Worm (Caenorhabditis elegans) whole organism, young adult: ENCODE measurements around the gene cyn-4.
A peak's percentile ranks its signal among the peaks of the same experiment; 100 is the strongest.

Experiments
- B0336.3 ChIP-seq: fragments of 200-800 bp; sonication (Bioruptor generic); IDR thresholded peaks from 2 replicates; pipeline ENCODE4 v1.3.6; 2022; ENCODE audit warnings: missing genetic modification characterization, missing compliant biosample characterization
- C17E4.6 ChIP-seq: fragments of 200-800 bp; sonication (Bioruptor generic); IDR thresholded peaks from 2 replicates; pipeline ENCODE4 v1.3.6; 2022; ENCODE audit warnings: missing genetic modification reagents, missing genetic modification characterization, missing compliant biosample characterization
- F10E7.11 ChIP-seq: sonication (generic microtip); optimal IDR thresholded peaks from 2 replicates; lab custom pipeline; 2017; ENCODE audit warnings: mild to moderate bottlenecking, missing genetic modification characterization, moderate library complexity, missing compliant biosample characterization
- F22D6.2 ChIP-seq: sonication (generic microtip); optimal IDR thresholded peaks from 2 replicates; lab custom pipeline; 2016; ENCODE audit warnings: mild to moderate bottlenecking, missing genetic modification characterization, missing compliant biosample characterization
- F33H1.4 ChIP-seq: fragments of 200-800 bp; sonication (Bioruptor generic); IDR thresholded peaks from 2 replicates; pipeline ENCODE4 v1.3.6; 2022; ENCODE audit warnings: missing genetic modification reagents, missing genetic modification characterization, missing compliant biosample characterization
- F55B11.4 ChIP-seq: sonication (generic microtip); optimal IDR thresholded peaks from 2 replicates; lab custom pipeline; 2016; ENCODE audit warnings: missing compliant biosample characterization, missing genetic modification characterization, borderline replicate concordance; ENCODE audit not compliant: insufficient read depth
- F57A8.1 ChIP-seq: fragments of 200-800 bp; sonication (Bioruptor generic); optimal IDR thresholded peaks from 2 replicates; lab custom pipeline; 2018; ENCODE audit warnings: mild to moderate bottlenecking, missing genetic modification characterization, moderate library complexity, missing compliant biosample characterization
- F57C9.4 ChIP-seq: sonication (generic microtip); optimal IDR thresholded peaks from 2 replicates; lab custom pipeline; 2017; ENCODE audit warnings: mild to moderate bottlenecking, missing genetic modification characterization, missing compliant biosample characterization
- T07F8.4 ChIP-seq: sonication (generic microtip); optimal IDR thresholded peaks from 2 replicates; lab custom pipeline; 2016; ENCODE audit warnings: mild to moderate bottlenecking, missing genetic modification characterization, moderate library complexity, missing compliant biosample characterization
- Y67H2A.10 ChIP-seq: fragments of 200-800 bp; sonication (Bioruptor generic); conservative IDR thresholded peaks from 2 replicates; pipeline ENCODE4 v1.3.6; 2022; ENCODE audit warnings: missing genetic modification reagents, missing genetic modification characterization, missing compliant biosample characterization
- Y95B8A.8 ChIP-seq: fragments of 200-800 bp; sonication (Bioruptor generic); IDR thresholded peaks from 2 replicates; pipeline ENCODE4 v1.3.6; 2022; ENCODE audit warnings: missing genetic modification reagents, missing genetic modification characterization, missing compliant biosample characterization
- akir-1 ChIP-seq: fragments of 200-800 bp; sonication (Bioruptor generic); optimal IDR thresholded peaks from 2 replicates; lab custom pipeline; 2018; ENCODE audit warnings: mild to moderate bottlenecking, missing genetic modification characterization, moderate library complexity, missing compliant biosample characterization
- bed-1 ChIP-seq: fragments of 200-800 bp; sonication (Bioruptor generic); IDR thresholded peaks from 2 replicates; pipeline ENCODE4 v1.3.6; 2022; ENCODE audit warnings: missing genetic modification reagents, missing genetic modification characterization, missing compliant biosample characterization
- bed-2 ChIP-seq: fragments of 200-800 bp; sonication (Bioruptor generic); IDR thresholded peaks from 2 replicates; pipeline ENCODE4 v1.3.6; 2022; ENCODE audit warnings: missing genetic modification reagents, missing genetic modification characterization, missing compliant biosample characterization
- ceh-27 ChIP-seq: fragments of 200-800 bp; sonication (Bioruptor generic); optimal IDR thresholded peaks from 2 replicates; lab custom pipeline; 2018; ENCODE audit warnings: mild to moderate bottlenecking, missing genetic modification characterization, moderate library complexity, missing compliant biosample characterization
- ceh-40 ChIP-seq: fragments of 200-800 bp; sonication (Bioruptor generic); IDR thresholded peaks from 2 replicates; pipeline ENCODE4 v1.3.6; 2022; ENCODE audit warnings: missing genetic modification characterization, missing compliant biosample characterization
- ceh-79 ChIP-seq: sonication (generic microtip); optimal IDR thresholded peaks from 2 replicates; lab custom pipeline; 2017; ENCODE audit warnings: mild to moderate bottlenecking, missing genetic modification characterization, missing compliant biosample characterization
- chd-7 ChIP-seq: sonication (generic microtip); optimal IDR thresholded peaks from 2 replicates; lab custom pipeline; 2016; ENCODE audit warnings: mild to moderate bottlenecking, missing genetic modification characterization, moderate library complexity, missing compliant biosample characterization
- fkh-3 ChIP-seq: sonication (generic microtip); optimal IDR thresholded peaks from 2 replicates; lab custom pipeline; 2016; ENCODE audit warnings: mild to moderate bottlenecking, missing genetic modification characterization, missing compliant biosample characterization
- hlh-12 ChIP-seq: sonication (generic microtip); optimal IDR thresholded peaks from 2 replicates; lab custom pipeline; 2016; ENCODE audit warnings: missing genetic modification characterization, missing compliant biosample characterization
- hmg-1.2 ChIP-seq: fragments of 200-800 bp; sonication (Bioruptor generic); IDR thresholded peaks from 2 replicates; pipeline ENCODE4 v1.3.6; 2022; ENCODE audit warnings: missing genetic modification reagents, missing genetic modification characterization, missing compliant biosample characterization
- hmg-20 ChIP-seq: fragments of 200-800 bp; sonication (Bioruptor generic); IDR thresholded peaks from 2 replicates; pipeline ENCODE4 v1.3.6; 2022; ENCODE audit warnings: missing genetic modification reagents, missing genetic modification characterization, missing compliant biosample characterization
- hsf-1 ChIP-seq: fragments of 200-800 bp; sonication (Bioruptor generic); IDR thresholded peaks from 2 replicates; pipeline ENCODE4 v1.3.6; 2022; ENCODE audit warnings: missing genetic modification reagents, missing genetic modification characterization, missing compliant biosample characterization
- lag-1 ChIP-seq: fragments of 200-800 bp; sonication (Bioruptor generic); IDR thresholded peaks from 2 replicates; pipeline ENCODE4 v1.3.6; 2022; ENCODE audit warnings: missing genetic modification reagents, missing genetic modification characterization, missing compliant biosample characterization
- let-607 ChIP-seq, 2 experiments: fragments of 200-800 bp in 1 of 2; sonication (Bioruptor generic) in 1 of 2; sonication (generic microtip) in 1 of 2; optimal IDR thresholded peaks; 2 replicates each; lab custom pipeline; 2016 to 2018; ENCODE audit warnings: mild to moderate bottlenecking in 2 of 2, missing compliant biosample characterization in 2 of 2, missing genetic modification characterization in 2 of 2, moderate library complexity in 2 of 2, missing genotype in 1 of 2
- lin-40 ChIP-seq: sonication (generic microtip); optimal IDR thresholded peaks from 2 replicates; lab custom pipeline; 2016; ENCODE audit warnings: missing genetic modification characterization, mild to moderate bottlenecking, missing compliant biosample characterization, missing genotype, missing genetic modification reagents
- lin-54 ChIP-seq: fragments of 200-800 bp; sonication (Bioruptor generic); optimal IDR thresholded peaks from 2 replicates; lab custom pipeline; 2018; ENCODE audit warnings: mild to moderate bottlenecking, missing genetic modification characterization, missing compliant biosample characterization
- lir-1 ChIP-seq: fragments of 200-800 bp; sonication (Bioruptor generic); conservative IDR thresholded peaks from 2 replicates; pipeline ENCODE4 v1.3.6; 2022; ENCODE audit warnings: missing genetic modification reagents, missing genetic modification characterization, missing compliant biosample characterization
- madf-10 ChIP-seq: sonication (generic microtip); optimal IDR thresholded peaks from 2 replicates; lab custom pipeline; 2016; ENCODE audit warnings: mild to moderate bottlenecking, missing genetic modification characterization, missing compliant biosample characterization
- madf-6 ChIP-seq: fragments of 200-800 bp; sonication (Bioruptor generic); IDR thresholded peaks from 2 replicates; pipeline ENCODE4 v1.3.6; 2022; ENCODE audit warnings: missing genetic modification reagents, missing genetic modification characterization, missing compliant biosample characterization
- madf-8 ChIP-seq: fragments of 200-800 bp; sonication (Bioruptor generic); conservative IDR thresholded peaks from 2 replicates; pipeline ENCODE4 v1.3.6; 2022; ENCODE audit warnings: missing genetic modification reagents, missing genetic modification characterization, missing compliant biosample characterization
- nhr-120 ChIP-seq: fragments of 200-800 bp; sonication (Bioruptor generic); IDR thresholded peaks from 2 replicates; pipeline ENCODE4 v1.3.6; 2022; ENCODE audit warnings: missing genetic modification characterization, missing compliant biosample characterization
- nhr-27 ChIP-seq: fragments of 200-800 bp; sonication (Bioruptor generic); optimal IDR thresholded peaks from 2 replicates; lab custom pipeline; 2018; ENCODE audit warnings: mild to moderate bottlenecking, missing genetic modification characterization, moderate library complexity, missing compliant biosample characterization
- nhr-80 ChIP-seq: sonication (generic microtip); optimal IDR thresholded peaks from 2 replicates; lab custom pipeline; 2016; ENCODE audit warnings: missing genetic modification characterization, missing compliant biosample characterization
- rcor-1 ChIP-seq: fragments of 200-800 bp; sonication (Bioruptor generic); IDR thresholded peaks from 2 replicates; pipeline ENCODE4 v1.3.6; 2022; ENCODE audit warnings: missing genetic modification reagents, missing genetic modification characterization, missing compliant biosample characterization
- repo-1 ChIP-seq: sonication (generic microtip); optimal IDR thresholded peaks from 2 replicates; lab custom pipeline; 2017; ENCODE audit warnings: mild to moderate bottlenecking, missing genetic modification characterization, missing compliant biosample characterization
- sea-2 ChIP-seq: fragments of 200-800 bp; sonication (Bioruptor generic); IDR thresholded peaks from 2 replicates; pipeline ENCODE4 v1.3.6; 2022; ENCODE audit warnings: missing genetic modification characterization, missing compliant biosample characterization
- snpc-3.4 ChIP-seq: sonication (generic microtip); optimal IDR thresholded peaks from 2 replicates; lab custom pipeline; 2017; ENCODE audit warnings: missing genetic modification characterization, mild to moderate bottlenecking, missing compliant biosample characterization, antibody characterized with exemption, moderate library complexity, missing genotype, missing genetic modification reagents
- snpc-4 ChIP-seq, 5 experiments: fragments of 150-350 bp in 1 of 5; sonication (generic microtip) in 4 of 5; optimal IDR thresholded peaks; 2 replicates each; lab custom pipeline; 2014 to 2018; ENCODE audit warnings: missing genetic modification characterization in 5 of 5, missing biosample characterization in 3 of 5, antibody characterized with exemption in 2 of 5, mild to moderate bottlenecking in 2 of 5, missing compliant biosample characterization in 2 of 5, missing genotype in 2 of 5, moderate library complexity in 2 of 5, missing genetic modification reagents in 1 of 5
- somi-1 ChIP-seq: fragments of 200-800 bp; sonication (Bioruptor generic); optimal IDR thresholded peaks from 2 replicates; lab custom pipeline; 2018; ENCODE audit warnings: mild to moderate bottlenecking, missing genetic modification characterization, missing compliant biosample characterization
- sptf-2 ChIP-seq: fragments of 200-800 bp; sonication (Bioruptor generic); optimal IDR thresholded peaks from 2 replicates; lab custom pipeline; 2018; ENCODE audit warnings: mild to moderate bottlenecking, missing genetic modification characterization, missing compliant biosample characterization
- unc-130 ChIP-seq: sonication (generic microtip); optimal IDR thresholded peaks from 2 replicates; lab custom pipeline; 2016; ENCODE audit warnings: missing genetic modification reagents, missing genetic modification characterization, missing compliant biosample characterization
- zim-3 ChIP-seq: sonication (generic microtip); optimal IDR thresholded peaks from 2 replicates; lab custom pipeline; 2017; ENCODE audit warnings: mild to moderate bottlenecking, missing genetic modification characterization, moderate library complexity, missing compliant biosample characterization
- ztf-18 ChIP-seq: sonication (generic microtip); optimal IDR thresholded peaks from 2 replicates; lab custom pipeline; 2016; ENCODE audit warnings: missing genotype, mild to moderate bottlenecking, missing genetic modification characterization, missing compliant biosample characterization
- ztf-22 ChIP-seq: fragments of 200-800 bp; sonication (Bioruptor generic); optimal IDR thresholded peaks from 2 replicates; lab custom pipeline; 2018; ENCODE audit warnings: mild to moderate bottlenecking, missing genetic modification characterization, moderate library complexity, missing compliant biosample characterization

cyn-4 gene

DNA sequence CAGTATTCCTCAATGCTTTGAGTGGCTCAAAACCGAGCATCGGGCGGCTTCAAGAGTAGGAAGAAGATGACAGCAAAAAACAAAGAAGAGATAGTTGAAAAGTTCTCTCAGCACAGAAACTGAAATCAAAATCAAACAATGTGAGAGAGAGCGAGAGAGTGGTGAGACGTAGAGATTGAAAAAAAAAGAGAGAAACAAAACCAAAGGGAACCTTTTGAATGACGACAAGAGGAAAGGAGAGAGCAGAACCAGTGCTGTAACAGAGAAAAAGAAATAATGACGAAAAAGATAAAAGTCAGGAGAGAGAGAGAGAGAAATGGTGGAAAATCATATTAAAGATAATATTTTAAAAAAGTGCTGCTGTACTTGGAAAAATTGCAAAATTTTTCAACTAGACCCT is 5.2 kb downstream of the cyn-4 start (continued):
- 0 out of 2 replicates have a peak, but pooled peaks have one; percentile 17 for TF ChIP-seq B0336.3 (GFP tag; lab: Robert Waterston, UW)
- no peak for TF ChIP-seq lir-1 (GFP tag; lab: Robert Waterston, UW)
- no peak for TF ChIP-seq lag-1 (GFP tag; lab: Robert Waterston, UW)
- no peak for TF ChIP-seq akir-1 (GFP tag; lab: Kevin White, UChicago)
- TF ChIP-seq snpc-4 (GFP tag; optimal IDR thresholded peaks at IDR 0.05; lab: Kevin White, UChicago): no peak
- no peak for TF ChIP-seq snpc-4 (tag; optimal IDR thresholded peaks at IDR 0.05; lab: Kevin White, UChicago)
- no peak for TF ChIP-seq F57A8.1 (GFP tag; lab: Kevin White, UChicago)
- TF ChIP-seq zim-3 (tag; lab: Kevin White, UChicago): no peak
- TF ChIP-seq sptf-2: no peak
- no peak for TF ChIP-seq sea-2 (GFP tag; lab: Robert Waterston, UW)
- TF ChIP-seq nhr-27 (tag; lab: Kevin White, UChicago): no peak
- TF ChIP-seq F57C9.4 (tag; lab: Kevin White, UChicago): no peak

DNA sequence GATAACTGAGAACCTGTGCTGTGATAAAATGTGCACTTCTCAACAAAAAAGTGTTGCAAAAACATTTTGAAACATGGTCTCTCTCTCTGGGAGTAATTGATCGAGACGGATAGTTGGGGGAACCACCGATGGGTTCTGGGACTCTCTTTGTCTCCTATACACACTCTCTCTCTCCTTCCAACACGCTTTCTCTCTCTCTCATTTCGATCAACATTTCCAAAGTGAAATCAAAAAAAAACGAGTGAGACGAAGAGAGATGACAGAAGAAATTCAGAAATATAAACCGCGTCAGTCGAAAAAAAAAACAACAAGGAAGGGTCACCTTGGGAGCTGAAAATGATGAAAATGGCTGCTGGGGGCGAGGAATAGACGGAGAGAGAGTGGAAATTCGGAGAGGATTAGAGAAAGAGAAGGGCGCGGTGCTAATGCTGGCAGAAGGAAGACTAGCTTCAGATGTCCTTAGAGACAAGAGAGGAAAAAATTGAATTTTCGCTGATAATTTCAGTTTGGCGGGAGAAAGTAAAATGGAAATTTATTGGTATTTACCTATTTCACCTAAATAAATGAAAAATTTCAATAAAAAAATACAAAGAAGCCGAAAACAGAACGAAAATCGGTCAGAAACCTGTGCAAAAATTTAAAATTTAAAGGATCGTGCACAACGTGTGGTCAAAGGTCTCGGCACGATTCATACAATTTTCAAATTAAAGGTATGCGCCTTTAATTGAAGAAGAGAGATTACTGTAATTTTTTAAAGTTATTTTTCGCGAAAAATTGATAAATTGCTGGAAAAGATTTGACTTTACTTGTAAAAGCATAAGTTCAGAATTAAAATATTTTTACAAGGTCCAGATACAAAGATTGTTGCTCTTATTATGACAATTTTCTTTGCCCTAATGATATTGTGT is 9.4 kb downstream of the cyn-4 start:
- no peak for TF ChIP-seq zim-3 (tag; lab: Kevin White, UChicago)
- TF ChIP-seq sptf-2: no peak
- TF ChIP-seq repo-1 (tag; lab: Kevin White, UChicago): no peak
- no peak for TF ChIP-seq ceh-79 (tag; lab: Kevin White, UChicago)
- no peak for TF ChIP-seq somi-1
- TF ChIP-seq F10E7.11 (tag; lab: Kevin White, UChicago): no peak
- peak; percentile 84 for TF ChIP-seq madf-6 (GFP tag; lab: Robert Waterston, UW)
- TF ChIP-seq let-607 (tag; optimal IDR thresholded peaks at IDR 0.05; lab: Kevin White, UChicago): no peak
- TF ChIP-seq hmg-1.2 (GFP tag; lab: Robert Waterston, UW): peak; percentile 4; the same call in 1 of the 2 replicates
- no peak for TF ChIP-seq nhr-120 (GFP tag; lab: Robert Waterston, UW)
- peak; percentile 57 for TF ChIP-seq madf-8
- no peak for TF ChIP-seq Y67H2A.10
- TF ChIP-seq hsf-1 (GFP tag; lab: Robert Waterston, UW): no peak
- no peak for TF ChIP-seq bed-2 (GFP tag; lab: Robert Waterston, UW)
- no peak for TF ChIP-seq unc-130 (GFP tag; lab: Kevin White, UChicago)
- no peak for TF ChIP-seq C17E4.6 (GFP tag; lab: Robert Waterston, UW)
- TF ChIP-seq F55B11.4: no peak
- no peak for TF ChIP-seq ceh-27 (GFP tag; lab: Kevin White, UChicago)
- TF ChIP-seq rcor-1 (GFP tag; lab: Robert Waterston, UW): no peak
- TF ChIP-seq ztf-22 (GFP tag; lab: Kevin White, UChicago): no peak
- no peak for TF ChIP-seq F22D6.2 (tag; lab: Kevin White, UChicago)
- TF ChIP-seq T07F8.4 (tag; lab: Kevin White, UChicago): no peak
- TF ChIP-seq nhr-80 (tag; lab: Kevin White, UChicago): no peak
- TF ChIP-seq madf-10 (tag; lab: Kevin White, UChicago): no peak
- no peak for TF ChIP-seq bed-1 (GFP tag; lab: Robert Waterston, UW)
- TF ChIP-seq ceh-40 (GFP tag; lab: Robert Waterston, UW): no peak
- no peak for TF ChIP-seq lin-54 (GFP tag; lab: Kevin White, UChicago)
- TF ChIP-seq hmg-20 (GFP tag; lab: Robert Waterston, UW): no peak
- no peak for TF ChIP-seq hlh-12 (tag; lab: Kevin White, UChicago)
- no peak for TF ChIP-seq ztf-18 (tag; lab: Kevin White, UChicago)
- TF ChIP-seq snpc-3.4: peak; percentile 54
- TF ChIP-seq lin-40: peak; percentile 4
- no peak for TF ChIP-seq lir-1 (GFP tag; lab: Robert Waterston, UW)
- TF ChIP-seq chd-7 (tag; lab: Kevin White, UChicago): no peak
- peak; percentile 35; the same call in 1 of the 2 replicates for TF ChIP-seq Y95B8A.8
- no peak for TF ChIP-seq fkh-3
- peak; percentile 87 for TF ChIP-seq F33H1.4
